Worm (Caenorhabditis elegans): ENCODE measurements around the gene btb-18.

The btb-18 gene

ce11 chrII:3318839-3319238 lies 20.8 kb downstream of the btb-18 start:
- TF ChIP-seq ets-7 (tag; optimal IDR thresholded peaks at IDR 0.05) (no peak), ama-1 (optimal IDR thresholded peaks at IDR 0.05) (no peak), hmbx-1 (tag; optimal IDR thresholded peaks at IDR 0.05) (no peak), ceh-13 (GFP tag; optimal IDR thresholded peaks at IDR 0.05) (no peak)

ce11 chrII:3322257-3322656 lies 24.2 kb downstream of the btb-18 start, which contains the start of gene Y46D2A.1:
Gene Y46D2A.1 (plus strand): TSS chrII:3322557.
- TF ChIP-seq tra-4 (tag; optimal IDR thresholded peaks at IDR 0.05) (no peak), ceh-13 (GFP tag; optimal IDR thresholded peaks at IDR 0.05) (no peak), hmbx-1 (tag; optimal IDR thresholded peaks at IDR 0.05) (no peak), hnd-1 (tag; optimal IDR thresholded peaks at IDR 0.05) (no peak), B0310.2 (tag; optimal IDR thresholded peaks at IDR 0.05) (no peak), hmg-4 (GFP tag; optimal IDR thresholded peaks at IDR 0.05) (no peak), aly-1 (tag; optimal IDR thresholded peaks at IDR 0.05) (no peak), ama-1 (optimal IDR thresholded peaks at IDR 0.05) (no peak), pes-1 (GFP tag; IDR thresholded peaks at IDR 0.05) (no peak), tbx-37 (GFP tag; conservative IDR thresholded peaks at IDR 0.05) (no peak)

DNA sequence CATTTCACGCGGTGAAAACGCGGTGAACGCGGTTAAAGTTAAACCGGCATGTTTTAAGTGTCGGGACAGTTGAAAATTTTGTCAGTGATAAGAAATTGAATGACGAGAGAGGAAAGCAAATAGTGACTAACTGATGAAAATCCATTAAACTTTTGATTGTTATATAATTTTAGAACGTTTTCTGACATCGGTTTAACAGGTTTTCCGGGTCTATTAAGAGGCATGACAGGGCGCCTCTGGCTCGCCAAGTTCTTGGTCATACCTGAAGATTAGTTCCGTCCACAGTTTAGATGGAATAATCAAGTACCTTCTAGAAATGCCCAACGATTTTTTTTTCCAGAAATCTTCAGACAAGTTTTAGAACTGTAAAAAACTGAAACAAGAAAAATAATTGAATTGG lies 25.2 kb downstream of the btb-18 start, which contains the start of gene Y46D2A.2:
Gene Y46D2A.2, minus strand, starts transcription at position 101 of the 400 bp plus-strand sequence.
- no peak for TF ChIP-seq ets-7 (tag; optimal IDR thresholded peaks at IDR 0.05)

DNA sequence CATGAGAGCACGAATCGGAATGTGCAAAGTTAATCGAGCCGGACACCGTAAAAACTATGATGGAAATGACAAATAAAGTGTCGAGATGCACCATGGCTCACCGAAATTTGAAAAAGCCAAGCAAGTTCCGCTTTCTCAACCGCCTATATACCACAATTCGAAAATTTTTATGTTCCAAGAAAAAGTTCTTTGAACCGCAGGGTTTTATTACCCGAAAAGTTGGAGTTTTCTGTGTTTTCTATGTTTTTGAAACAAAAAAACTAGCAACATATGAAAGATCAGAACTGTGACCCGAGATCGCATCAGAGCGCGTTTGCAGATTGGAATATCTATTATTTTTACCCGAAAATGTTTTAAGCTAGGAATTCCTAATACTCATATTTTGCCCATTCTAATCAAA lies 29.1 kb downstream of the btb-18 start, which contains the start of gene Y46D2A.3:
Gene Y46D2A.3, minus strand, starts transcription at position 101 of the 400 bp plus-strand sequence.
- TF ChIP-seq ceh-13 (GFP tag; optimal IDR thresholded peaks at IDR 0.05) (no peak), F13C5.2 (tag; optimal IDR thresholded peaks at IDR 0.05) (no peak), sea-1 (GFP tag; conservative IDR thresholded peaks at IDR 0.05) (no peak), hmg-4 (GFP tag; optimal IDR thresholded peaks at IDR 0.05) (no peak), aly-1 (tag; optimal IDR thresholded peaks at IDR 0.05) (no peak), tbx-37 (GFP tag; conservative IDR thresholded peaks at IDR 0.05) (no peak), ceh-36 (tag; optimal IDR thresholded peaks at IDR 0.05) (no peak), hnd-1 (tag; optimal IDR thresholded peaks at IDR 0.05) (no peak), flt-1 (GFP tag; IDR thresholded peaks at IDR 0.05) (no peak), hmbx-1 (tag; optimal IDR thresholded peaks at IDR 0.05) (no peak), ama-1 (optimal IDR thresholded peaks at IDR 0.05) (no peak), scrt-1 (GFP tag; IDR thresholded peaks at IDR 0.05) (no peak), pes-1 (GFP tag; IDR thresholded peaks at IDR 0.05) (no peak), ets-7 (tag; optimal IDR thresholded peaks at IDR 0.05) (no peak), B0310.2 (tag; optimal IDR thresholded peaks at IDR 0.05) (no peak)

- no peak for TF ChIP-seq scrt-1 (GFP tag; IDR thresholded peaks at IDR 0.05)
- no peak for TF ChIP-seq tra-4 (tag; optimal IDR thresholded peaks at IDR 0.05)
- no peak for TF ChIP-seq ceh-13 (GFP tag; optimal IDR thresholded peaks at IDR 0.05)
- TF ChIP-seq aly-1 (tag; optimal IDR thresholded peaks at IDR 0.05) = no peak
- TF ChIP-seq hnd-1 (tag; optimal IDR thresholded peaks at IDR 0.05) = no peak
- no peak for TF ChIP-seq ets-7 (tag; optimal IDR thresholded peaks at IDR 0.05)
- no peak for TF ChIP-seq F13C5.2 (tag; optimal IDR thresholded peaks at IDR 0.05)
- no peak for TF ChIP-seq tbx-11 (GFP tag; IDR thresholded peaks at IDR 0.05)
- TF ChIP-seq ama-1 (optimal IDR thresholded peaks at IDR 0.05) = no peak
- TF ChIP-seq hmbx-1 (tag; optimal IDR thresholded peaks at IDR 0.05) = no peak
- TF ChIP-seq pes-1 (GFP tag; IDR thresholded peaks at IDR 0.05) = no peak
- TF ChIP-seq ceh-36 (tag; optimal IDR thresholded peaks at IDR 0.05) = no peak
- TF ChIP-seq sea-1 (GFP tag; conservative IDR thresholded peaks at IDR 0.05) = no peak
- no peak for TF ChIP-seq B0310.2 (tag; optimal IDR thresholded peaks at IDR 0.05)
- no peak for TF ChIP-seq tbx-37 (GFP tag; conservative IDR thresholded peaks at IDR 0.05)
- no peak for TF ChIP-seq flt-1 (GFP tag; IDR thresholded peaks at IDR 0.05)
- no peak for TF ChIP-seq hmg-4 (GFP tag; optimal IDR thresholded peaks at IDR 0.05)
Measured at ce11 chrII:3332039-3332438, 34.0 kb downstream of the btb-18 start, which contains the start of gene irld-27. Gene irld-27 (plus strand): TSS chrII:3332339.

DNA sequence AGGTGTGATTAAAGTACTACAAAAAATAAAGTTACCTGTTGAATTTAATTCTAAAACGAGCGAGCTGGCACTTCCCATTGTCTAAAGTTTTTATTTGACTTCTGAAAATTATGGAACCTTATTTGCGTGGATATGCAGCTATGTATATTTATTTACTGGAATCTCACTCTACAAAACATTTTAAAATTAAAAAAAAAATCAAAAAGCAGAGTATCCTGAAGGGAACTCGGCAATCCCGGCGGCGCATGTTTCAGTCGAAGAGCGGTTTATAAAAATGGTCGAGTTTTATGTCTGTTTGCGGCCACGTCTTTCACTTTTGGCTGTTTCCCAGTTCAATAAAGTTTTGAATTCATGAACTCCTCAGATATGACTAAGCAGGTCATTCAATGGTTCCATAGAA lies 39.0 kb downstream of the btb-18 start, which contains the start of gene F14D2.19:
Gene F14D2.19, minus strand, starts transcription at position 101 of the 400 bp plus-strand sequence.
- TF ChIP-seq tra-4 (tag; optimal IDR thresholded peaks at IDR 0.05) (no peak), scrt-1 (GFP tag; IDR thresholded peaks at IDR 0.05) (no peak), pes-1 (GFP tag; IDR thresholded peaks at IDR 0.05) (no peak), tbx-11 (GFP tag; IDR thresholded peaks at IDR 0.05) (no peak), flt-1 (GFP tag; IDR thresholded peaks at IDR 0.05) (no peak), ets-7 (tag; optimal IDR thresholded peaks at IDR 0.05) (no peak), hnd-1 (tag; optimal IDR thresholded peaks at IDR 0.05) (no peak), B0310.2 (tag; optimal IDR thresholded peaks at IDR 0.05) (no peak), hmg-4 (GFP tag; optimal IDR thresholded peaks at IDR 0.05) (no peak), F13C5.2 (tag; optimal IDR thresholded peaks at IDR 0.05) (no peak), ama-1 (optimal IDR thresholded peaks at IDR 0.05) (no peak), ceh-36 (tag; optimal IDR thresholded peaks at IDR 0.05) (no peak), tbx-37 (GFP tag; conservative IDR thresholded peaks at IDR 0.05) (no peak), hmbx-1 (tag; optimal IDR thresholded peaks at IDR 0.05) (no peak), sea-1 (GFP tag; conservative IDR thresholded peaks at IDR 0.05) (no peak), ceh-13 (GFP tag; optimal IDR thresholded peaks at IDR 0.05) (no peak), aly-1 (tag; optimal IDR thresholded peaks at IDR 0.05) (no peak)

DNA sequence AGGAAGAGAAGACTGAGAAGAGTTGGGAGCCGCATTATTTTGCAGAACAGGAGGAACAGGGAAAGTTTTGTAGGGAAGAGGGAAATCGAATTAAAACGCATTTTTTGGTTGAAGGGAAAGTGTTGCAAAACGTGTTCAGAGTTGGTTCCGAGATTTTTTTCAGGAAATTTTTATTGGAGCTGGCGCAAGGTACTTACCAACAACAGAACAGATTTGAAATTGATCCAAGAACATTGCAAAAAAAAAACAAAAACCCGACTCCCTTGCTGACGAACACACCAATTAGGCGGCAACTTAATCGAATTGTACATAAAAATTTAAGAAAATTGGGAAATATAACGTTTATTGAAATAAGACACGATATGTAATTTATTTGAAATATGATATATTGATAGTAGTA lies 40.5 kb downstream of the btb-18 start, which contains the start of gene F14D2.7:
Gene F14D2.7, minus strand, starts transcription at position 101 of the 400 bp plus-strand sequence.
- TF ChIP-seq ama-1 (optimal IDR thresholded peaks at IDR 0.05) (no peak), scrt-1 (GFP tag; IDR thresholded peaks at IDR 0.05) (no peak), tbx-37 (GFP tag; conservative IDR thresholded peaks at IDR 0.05) (no peak), B0310.2 (tag; optimal IDR thresholded peaks at IDR 0.05) (no peak), sea-1 (GFP tag; conservative IDR thresholded peaks at IDR 0.05) (no peak), ceh-36 (tag; optimal IDR thresholded peaks at IDR 0.05) (no peak), flt-1 (GFP tag; IDR thresholded peaks at IDR 0.05) (no peak), hmbx-1 (tag; optimal IDR thresholded peaks at IDR 0.05) (no peak), pes-1 (GFP tag; IDR thresholded peaks at IDR 0.05) (no peak), ets-7 (tag; optimal IDR thresholded peaks at IDR 0.05) (no peak), aly-1 (tag; optimal IDR thresholded peaks at IDR 0.05) (no peak), hmg-4 (GFP tag; optimal IDR thresholded peaks at IDR 0.05) (no peak), ceh-13 (GFP tag; optimal IDR thresholded peaks at IDR 0.05) (no peak), tra-4 (tag; optimal IDR thresholded peaks at IDR 0.05) (no peak)
